Worm (Caenorhabditis elegans): ENCODE measurements around the gene F46F5.16.

DNA sequence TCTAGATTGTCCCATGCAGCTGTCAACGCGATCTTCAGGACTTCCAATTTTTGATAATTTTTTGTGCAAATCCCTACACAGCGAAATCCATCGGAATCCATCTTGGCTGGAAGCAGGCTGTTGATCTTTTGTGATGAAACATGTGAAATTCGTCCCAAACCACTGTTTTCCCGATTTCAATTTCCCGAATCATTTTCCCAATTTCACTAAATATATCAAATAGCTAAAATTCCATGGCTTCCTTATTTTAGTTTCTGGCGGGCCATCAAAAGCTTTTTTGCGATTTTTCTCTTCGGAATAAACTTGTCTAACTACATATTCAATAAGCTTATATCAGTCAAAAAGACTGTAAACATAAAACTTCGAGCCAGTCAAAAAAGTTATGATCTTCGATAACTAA is 34.5 kb downstream of the F46F5.16 start, which contains the start of gene F46F5.8:
- no peak for TF ChIP-seq mdl-1 (tag; optimal IDR thresholded peaks at IDR 0.05)
- no peak for TF ChIP-seq dmd-4 (tag; optimal IDR thresholded peaks at IDR 0.05)
- no peak for TF ChIP-seq sem-4 (tag; optimal IDR thresholded peaks at IDR 0.05)
